Worm (Caenorhabditis elegans): Measurements from ENCODE around the gene F16B12.6.
A peak's percentile ranks its signal among the peaks of the same experiment; 100 is the strongest.

Gene F16B12.6

ce11 chrX:14118762-14119161 lies 16.6 kb downstream of the F16B12.6 start:
- no peak for TF ChIP-seq klf-2 (GFP tag; conservative IDR thresholded peaks at IDR 0.05)
- TF ChIP-seq ztf-23 (GFP tag; IDR thresholded peaks at IDR 0.05): no peak
- TF ChIP-seq ztf-29 (GFP tag; IDR thresholded peaks at IDR 0.05): no peak
- TF ChIP-seq cog-1 (tag; optimal IDR thresholded peaks at IDR 0.05): no peak

ce11 chrX:14125870-14126269 lies 23.8 kb downstream of the F16B12.6 start, which contains the start of gene F28H6.6:
TSS of gene F28H6.6 (minus strand) at chrX:14125879.
- no peak for TF ChIP-seq T22C8.4 (GFP tag; IDR thresholded peaks at IDR 0.05)
- no peak for TF ChIP-seq ztf-23 (GFP tag; IDR thresholded peaks at IDR 0.05)
- TF ChIP-seq tab-1 (GFP tag; IDR thresholded peaks at IDR 0.05): no peak
- no peak for TF ChIP-seq cog-1 (tag; optimal IDR thresholded peaks at IDR 0.05)
- TF ChIP-seq med-1 (GFP tag; optimal IDR thresholded peaks at IDR 0.05; ENCODE audit: insufficient read depth): no peak
- TF ChIP-seq ref-1 (GFP tag; conservative IDR thresholded peaks at IDR 0.05): no peak
- TF ChIP-seq klf-2 (GFP tag; conservative IDR thresholded peaks at IDR 0.05): no peak
- TF ChIP-seq ztf-29 (GFP tag; IDR thresholded peaks at IDR 0.05): no peak

ce11 chrX:14127291-14127922 lies 25.3 kb downstream of the F16B12.6 start, which contains the start of gene F28H6.4:
TSS of gene F28H6.4 (plus strand) at chrX:14127872.
- TF ChIP-seq klf-2 (GFP tag; conservative IDR thresholded peaks at IDR 0.05) (no peak), T22C8.4 (GFP tag; IDR thresholded peaks at IDR 0.05) (peak; percentile 43; the same call in 1 of the 2 replicates), med-1 (GFP tag; optimal IDR thresholded peaks at IDR 0.05; ENCODE audit: insufficient read depth) (no peak), cog-1 (tag; optimal IDR thresholded peaks at IDR 0.05) (no peak), tab-1 (GFP tag; IDR thresholded peaks at IDR 0.05) (no peak), ztf-23 (GFP tag; IDR thresholded peaks at IDR 0.05) (no peak), ztf-29 (GFP tag; IDR thresholded peaks at IDR 0.05) (no peak), flt-1 (GFP tag; IDR thresholded peaks at IDR 0.05) (no peak)

- TF ChIP-seq ztf-23 (GFP tag; IDR thresholded peaks at IDR 0.05) (no peak), med-1 (GFP tag; optimal IDR thresholded peaks at IDR 0.05; ENCODE audit: insufficient read depth) (no peak), cog-1 (tag; optimal IDR thresholded peaks at IDR 0.05) (no peak), ztf-29 (GFP tag; IDR thresholded peaks at IDR 0.05) (no peak), T22C8.4 (GFP tag; IDR thresholded peaks at IDR 0.05) (no peak), klf-2 (GFP tag; conservative IDR thresholded peaks at IDR 0.05) (no peak), tab-1 (GFP tag; IDR thresholded peaks at IDR 0.05) (no peak), flt-1 (GFP tag; IDR thresholded peaks at IDR 0.05) (no peak), ref-1 (GFP tag; conservative IDR thresholded peaks at IDR 0.05) (no peak)
These were observed 29.4 kb downstream of the F16B12.6 start for ce11 chrX:14131476-14131875.

ce11 chrX:14132677-14133076 lies 30.6 kb downstream of the F16B12.6 start:
- TF ChIP-seq flt-1 (GFP tag; IDR thresholded peaks at IDR 0.05) (no peak), ztf-29 (GFP tag; IDR thresholded peaks at IDR 0.05) (no peak), ref-1 (GFP tag; conservative IDR thresholded peaks at IDR 0.05) (no peak), med-1 (GFP tag; optimal IDR thresholded peaks at IDR 0.05; ENCODE audit: insufficient read depth) (no peak)

DNA sequence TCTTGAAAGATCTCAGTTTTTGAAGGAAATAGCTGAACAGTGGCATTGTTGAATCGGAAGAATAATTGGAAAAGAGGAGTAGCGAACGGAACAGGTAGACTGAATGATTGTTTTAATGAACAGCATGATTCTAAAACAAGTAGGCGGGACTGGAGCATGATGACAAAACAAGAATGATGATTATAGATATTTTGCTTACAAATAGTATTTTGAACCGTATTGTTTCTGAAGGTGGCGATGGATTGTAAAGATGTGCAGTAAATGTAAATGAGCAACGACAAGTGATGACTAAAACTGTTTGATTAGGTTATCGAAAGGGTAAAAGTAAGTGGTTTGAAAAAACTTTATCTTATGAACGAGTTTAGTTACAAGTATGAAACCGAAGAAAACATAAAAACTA lies 32.1 kb downstream of the F16B12.6 start, which contains the start of gene F28H6.8:
F28H6.8 (minus strand) TSS at position 101 of the 400 bp plus-strand sequence.
- TF ChIP-seq ztf-29 (GFP tag; IDR thresholded peaks at IDR 0.05): no peak
- no peak for TF ChIP-seq cog-1 (tag; optimal IDR thresholded peaks at IDR 0.05)
- no peak for TF ChIP-seq ref-1 (GFP tag; conservative IDR thresholded peaks at IDR 0.05)
- TF ChIP-seq ztf-23 (GFP tag; IDR thresholded peaks at IDR 0.05): no peak
- no peak for TF ChIP-seq T22C8.4 (GFP tag; IDR thresholded peaks at IDR 0.05)
- TF ChIP-seq med-1 (GFP tag; optimal IDR thresholded peaks at IDR 0.05; ENCODE audit: insufficient read depth): no peak
- TF ChIP-seq klf-2 (GFP tag; conservative IDR thresholded peaks at IDR 0.05): no peak
- TF ChIP-seq flt-1 (GFP tag; IDR thresholded peaks at IDR 0.05): no peak

DNA sequence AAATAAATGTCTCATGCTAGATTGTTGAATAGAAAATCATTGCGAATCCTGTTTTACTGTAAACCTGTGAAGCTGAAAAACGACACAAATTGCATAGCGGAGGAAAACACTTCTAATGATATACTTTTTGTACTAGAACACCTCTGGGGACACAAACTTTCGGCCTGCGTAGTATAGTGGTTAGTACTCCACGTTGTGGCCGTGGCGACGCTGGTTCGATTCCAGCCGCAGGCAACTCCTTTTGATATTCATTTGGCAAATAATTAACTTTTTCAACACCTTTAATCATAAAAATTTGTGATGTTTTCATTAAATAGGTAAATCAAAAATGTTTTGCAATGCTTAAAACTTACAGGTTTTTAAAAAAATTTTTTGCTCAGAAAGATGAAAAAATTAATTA lies 32.8 kb downstream of the F16B12.6 start:
- TF ChIP-seq flt-1 (GFP tag; IDR thresholded peaks at IDR 0.05) (peak; percentile 69), klf-2 (GFP tag; conservative IDR thresholded peaks at IDR 0.05) (no peak), cog-1 (tag; optimal IDR thresholded peaks at IDR 0.05) (no peak), ref-1 (GFP tag; conservative IDR thresholded peaks at IDR 0.05) (0 out of 2 replicates have a peak, but pooled peaks have one; percentile 21), T22C8.4 (GFP tag; IDR thresholded peaks at IDR 0.05) (0 out of 2 replicates have a peak, but pooled peaks have one; percentile 28)

- TF ChIP-seq ztf-29 (GFP tag; IDR thresholded peaks at IDR 0.05): no peak
These were observed 37.9 kb downstream of the F16B12.6 start, which contains the start of gene nkat-1 for ce11 chrX:14140040-14140439. TSS of gene nkat-1 (minus strand) at chrX:14140140.

DNA sequence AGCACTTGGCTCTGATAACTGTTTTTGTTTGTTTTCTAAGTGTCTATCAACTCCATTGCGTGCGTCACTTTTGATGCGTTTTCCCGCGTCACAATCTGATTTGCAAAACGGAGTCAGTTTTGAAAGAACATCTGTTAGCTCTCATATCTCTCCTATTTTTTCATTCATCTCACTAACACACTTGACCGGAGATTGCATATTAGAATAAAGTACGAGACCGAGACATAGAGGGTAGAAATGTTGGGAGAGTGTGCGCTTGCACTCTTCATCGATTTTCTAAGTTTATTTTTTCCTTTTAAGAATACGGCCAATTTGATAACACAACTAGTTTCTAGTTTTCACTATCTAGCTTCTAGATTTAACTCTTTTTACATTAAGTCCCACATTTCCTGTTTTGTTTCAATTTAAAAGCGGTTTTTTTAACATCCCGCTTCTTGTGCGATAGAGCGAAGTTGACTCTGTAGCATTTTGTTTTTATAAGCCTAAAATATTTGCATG lies 39.3 kb downstream of the F16B12.6 start:
- no peak for TF ChIP-seq ref-1 (GFP tag; conservative IDR thresholded peaks at IDR 0.05)
- TF ChIP-seq T22C8.4 (GFP tag; IDR thresholded peaks at IDR 0.05): no peak
- TF ChIP-seq tab-1 (GFP tag; IDR thresholded peaks at IDR 0.05): no peak
- TF ChIP-seq cog-1 (tag; optimal IDR thresholded peaks at IDR 0.05): no peak
- TF ChIP-seq flt-1 (GFP tag; IDR thresholded peaks at IDR 0.05): no peak
- TF ChIP-seq ztf-29 (GFP tag; IDR thresholded peaks at IDR 0.05): no peak
- no peak for TF ChIP-seq ztf-23 (GFP tag; IDR thresholded peaks at IDR 0.05)
- TF ChIP-seq klf-2 (GFP tag; conservative IDR thresholded peaks at IDR 0.05): no peak
- TF ChIP-seq med-1 (GFP tag; optimal IDR thresholded peaks at IDR 0.05; ENCODE audit: insufficient read depth): no peak

- TF ChIP-seq T22C8.4 (GFP tag; IDR thresholded peaks at IDR 0.05) (no peak), klf-2 (GFP tag; conservative IDR thresholded peaks at IDR 0.05) (no peak), ref-1 (GFP tag; conservative IDR thresholded peaks at IDR 0.05) (no peak), cog-1 (tag; optimal IDR thresholded peaks at IDR 0.05) (no peak), ztf-23 (GFP tag; IDR thresholded peaks at IDR 0.05) (no peak), med-1 (GFP tag; optimal IDR thresholded peaks at IDR 0.05; ENCODE audit: insufficient read depth) (no peak), tab-1 (GFP tag; IDR thresholded peaks at IDR 0.05) (no peak)
These were observed 39.8 kb downstream of the F16B12.6 start, which contains the start of gene ceh-89 for ce11 chrX:14141896-14142392. TSS of gene ceh-89 (plus strand) at chrX:14141946.
